Worm (Caenorhabditis elegans): ENCODE results near the gene F36H5.8.

F36H5.8 gene

ce11 chrII:1756072-1756471, 5.6 kb upstream of the F36H5.8 start, which contains the start of gene F36H5.17:
Gene F36H5.17 (minus strand): TSS chrII:1756172.
- TF ChIP-seq eyg-1 (tag; optimal IDR thresholded peaks at IDR 0.05) (no peak), K02D7.2 (tag; optimal IDR thresholded peaks at IDR 0.05) (no peak), hlh-15 (tag; optimal IDR thresholded peaks at IDR 0.05) (no peak), unc-86 (tag; optimal IDR thresholded peaks at IDR 0.05) (no peak), ceh-18 (tag; optimal IDR thresholded peaks at IDR 0.05) (no peak), unc-42 (tag; optimal IDR thresholded peaks at IDR 0.05) (no peak), sox-4 (tag; optimal IDR thresholded peaks at IDR 0.05) (no peak), T23F11.4 (GFP tag; optimal IDR thresholded peaks at IDR 0.05) (no peak), hlh-8 (tag; optimal IDR thresholded peaks at IDR 0.05) (no peak)

DNA sequence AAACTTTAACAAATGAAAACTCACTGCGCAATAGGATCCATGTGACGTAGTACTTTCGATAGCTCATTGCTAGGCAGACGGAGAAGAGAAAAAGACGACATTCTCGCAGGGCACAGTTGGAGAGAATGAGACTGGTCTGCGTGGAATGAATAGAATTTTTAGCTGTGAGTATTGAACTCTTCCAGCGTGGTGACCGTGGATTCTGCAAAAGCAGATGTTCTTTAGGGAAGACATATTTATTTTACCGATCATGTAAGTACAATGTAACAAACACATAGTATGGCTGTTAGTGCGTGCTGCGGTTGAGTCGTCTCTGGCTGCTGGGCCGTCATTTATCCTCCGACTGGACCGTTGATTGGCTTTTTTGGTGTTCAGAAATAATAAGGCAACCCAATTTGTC, 2.5 kb upstream of the F36H5.8 start, which contains the start of gene F36H5.9:
Gene F36H5.9 (minus strand): TSS at position 101 of the 400 bp plus-strand sequence.
- no peak for TF ChIP-seq ceh-14 (tag; optimal IDR thresholded peaks at IDR 0.05)
- no peak for TF ChIP-seq fax-1 (tag; optimal IDR thresholded peaks at IDR 0.05)
- TF ChIP-seq ztf-16 (tag; optimal IDR thresholded peaks at IDR 0.05), result no peak
- no peak for TF ChIP-seq pha-2 (tag; optimal IDR thresholded peaks at IDR 0.05)
- TF ChIP-seq unc-3 (GFP tag; conservative IDR thresholded peaks at IDR 0.05), result no peak
- TF ChIP-seq unc-3 (tag; optimal IDR thresholded peaks at IDR 0.05), result no peak

- TF ChIP-seq hlh-8 (tag; optimal IDR thresholded peaks at IDR 0.05), result no peak
- TF ChIP-seq hlh-6 (tag; optimal IDR thresholded peaks at IDR 0.05), result no peak
- no peak for TF ChIP-seq pros-1 (tag; optimal IDR thresholded peaks at IDR 0.05)
- no peak for TF ChIP-seq che-1 (tag; optimal IDR thresholded peaks at IDR 0.05)
- no peak for TF ChIP-seq madf-2 (tag; optimal IDR thresholded peaks at IDR 0.05)
- TF ChIP-seq F13H6.1 (tag; optimal IDR thresholded peaks at IDR 0.05), result no peak
- no peak for TF ChIP-seq unc-86 (tag; optimal IDR thresholded peaks at IDR 0.05)
- TF ChIP-seq ceh-30 (tag; optimal IDR thresholded peaks at IDR 0.05), result no peak
- no peak for TF ChIP-seq pag-3 (tag; optimal IDR thresholded peaks at IDR 0.05; ENCODE audit: borderline replicate concordance)
Measured at ce11 chrII:1744183-1744582, 6.3 kb downstream of the F36H5.8 start, which contains the start of gene clec-19. Gene clec-19 (plus strand): TSS chrII:1744483.

ce11 chrII:1742535-1742934, 8.0 kb downstream of the F36H5.8 start, which contains the start of gene F36H5.12:
Gene F36H5.12 (plus strand): TSS chrII:1742835.
- TF ChIP-seq elt-4 (tag; optimal IDR thresholded peaks at IDR 0.05) (no peak), K02D7.2 (tag; optimal IDR thresholded peaks at IDR 0.05) (no peak), dmd-4 (tag; optimal IDR thresholded peaks at IDR 0.05; ENCODE audit: borderline replicate concordance) (no peak), elt-2 (tag; optimal IDR thresholded peaks at IDR 0.05) (no peak)

ce11 chrII:1741248-1741647, 9.2 kb downstream of the F36H5.8 start, which contains the start of gene K07G6.1:
Gene K07G6.1 (plus strand): TSS chrII:1741548.
- TF ChIP-seq pax-1 (tag; optimal IDR thresholded peaks at IDR 0.05), result no peak
- no peak for TF ChIP-seq ama-1 (optimal IDR thresholded peaks at IDR 0.05)
- TF ChIP-seq unc-55 (GFP tag; optimal IDR thresholded peaks at IDR 0.05), result no peak
- no peak for TF ChIP-seq hlh-8 (tag; optimal IDR thresholded peaks at IDR 0.05)
- no peak for TF ChIP-seq unc-3 (GFP tag; conservative IDR thresholded peaks at IDR 0.05)
- no peak for TF ChIP-seq unc-3 (tag; optimal IDR thresholded peaks at IDR 0.05)
- TF ChIP-seq ceh-30 (tag; optimal IDR thresholded peaks at IDR 0.05), result no peak
- no peak for TF ChIP-seq ceh-24 (tag; optimal IDR thresholded peaks at IDR 0.05)
- no peak for TF ChIP-seq ceh-18 (tag; optimal IDR thresholded peaks at IDR 0.05)

DNA sequence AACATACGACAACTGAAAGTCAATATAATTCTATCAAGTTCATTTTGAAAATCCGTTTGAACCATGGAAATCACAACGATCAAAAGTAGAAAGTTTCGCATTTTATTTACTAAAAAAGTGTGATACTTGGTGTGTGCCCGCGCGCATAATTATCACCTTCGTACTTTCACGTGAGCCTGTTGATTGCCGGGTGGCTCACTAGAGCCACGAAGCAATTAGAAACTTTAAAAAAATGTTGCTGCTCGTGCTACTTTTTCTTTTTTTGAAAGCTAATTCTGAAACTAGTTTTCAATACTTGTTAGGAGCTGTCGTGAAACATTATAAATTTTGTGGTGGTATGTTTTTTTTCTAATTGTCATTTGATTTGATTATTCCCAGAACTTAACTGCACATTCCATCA, 11.6 kb downstream of the F36H5.8 start, which contains the start of the genes irld-9 and irld-33:
Gene irld-9 (minus strand): TSS at position 101 of the 400 bp plus-strand sequence.
Gene irld-33 (plus strand): TSS at position 209 of the 400 bp plus-strand sequence.
- no peak for TF ChIP-seq tbx-2 (tag; optimal IDR thresholded peaks at IDR 0.05)
- no peak for TF ChIP-seq ceh-31 (tag; optimal IDR thresholded peaks at IDR 0.05)
- no peak for TF ChIP-seq zip-5 (tag; optimal IDR thresholded peaks at IDR 0.05)
- TF ChIP-seq ceh-45 (GFP tag; IDR thresholded peaks at IDR 0.05), result no peak
- no peak for TF ChIP-seq pag-3 (tag; optimal IDR thresholded peaks at IDR 0.05; ENCODE audit: borderline replicate concordance)
- TF ChIP-seq hlh-13 (GFP tag; optimal IDR thresholded peaks at IDR 0.05), result no peak
